Fruit fly (Drosophila melanogaster) whole organism, embryonic: Measurements from ENCODE around the gene Ac76E.

Experiments used
- BEAF-32 ChIP-seq: fragments of 200-800 bp; sonication (Bioruptor generic); optimal IDR thresholded peaks from 3 replicates; lab custom pipeline; 2017; ENCODE audit warnings: missing biosample characterization, missing genetic modification characterization, mild to moderate bottlenecking, moderate library complexity, missing genetic modification reagents
- CG10979 ChIP-seq: fragments of 200-800 bp; sonication (Bioruptor generic); optimal IDR thresholded peaks from 2 replicates; lab custom pipeline; 2018; ENCODE audit warnings: missing biosample characterization, mild to moderate bottlenecking, missing genetic modification characterization, moderate library complexity
- CG11456 ChIP-seq: fragments of 200-800 bp; sonication (Bioruptor generic); IDR thresholded peaks from 3 replicates; pipeline ENCODE4 v1.3.6; 2022; ENCODE audit warnings: missing biosample characterization, missing genetic modification characterization
- CG12769 ChIP-seq: fragments of 200-800 bp; sonication (Bioruptor generic); optimal IDR thresholded peaks from 2 replicates; lab custom pipeline; 2019; ENCODE audit warnings: missing biosample characterization, mild to moderate bottlenecking, missing genetic modification characterization, moderate library complexity
- CG2199 ChIP-seq: fragments of 200-800 bp; sonication (Bioruptor generic); IDR thresholded peaks from 3 replicates; pipeline ENCODE4 v1.3.6; 2022; ENCODE audit warnings: missing biosample characterization, missing genetic modification characterization
- CG31388 ChIP-seq: fragments of 200-800 bp; sonication (Bioruptor generic); optimal IDR thresholded peaks from 2 replicates; lab custom pipeline; 2016; ENCODE audit warnings: missing biosample characterization, missing genetic modification characterization
- CG3163 ChIP-seq: fragments of 200-800 bp; sonication (Bioruptor generic); optimal IDR thresholded peaks from 3 replicates; lab custom pipeline; 2016; ENCODE audit warnings: missing biosample characterization, missing genetic modification characterization
- CG32772 ChIP-seq: fragments of 200-800 bp; sonication (Bioruptor generic); IDR thresholded peaks from 2 replicates; pipeline ENCODE4 v1.3.6; 2022; ENCODE audit warnings: missing biosample characterization, missing genetic modification characterization
- CG6254 ChIP-seq: fragments of 200-800 bp; sonication (Bioruptor generic); optimal IDR thresholded peaks from 3 replicates; lab custom pipeline; 2017; ENCODE audit warnings: mild to moderate bottlenecking, missing biosample characterization, missing genetic modification reagents, missing genetic modification characterization
- CG6689 ChIP-seq: fragments of 200-800 bp; sonication (Bioruptor generic); IDR thresholded peaks from 2 replicates; pipeline ENCODE4 v1.3.6; 2022; ENCODE audit warnings: missing biosample characterization, missing genetic modification characterization
- CG8290 ChIP-seq, 3 experiments: fragments of 200-800 bp; sonication (Bioruptor generic); optimal IDR thresholded peaks; 2 replicates each; lab custom pipeline; 2016 to 2019; ENCODE audit warnings: missing biosample characterization in 3 of 3, missing genetic modification characterization in 3 of 3, mild to moderate bottlenecking in 2 of 3, moderate library complexity in 1 of 3
- Dbx ChIP-seq: fragments of 200-800 bp; sonication (Bioruptor generic); IDR thresholded peaks from 3 replicates; pipeline ENCODE4 v1.3.6; 2022; ENCODE audit warnings: missing biosample characterization, missing genetic modification characterization
- Ets97D ChIP-seq: fragments of 200-800 bp; sonication (Bioruptor generic); optimal IDR thresholded peaks from 3 replicates; lab custom pipeline; 2016; ENCODE audit warnings: missing biosample characterization, missing genetic modification characterization
- HLHmδ ChIP-seq: fragments of 200-800 bp; sonication (Bioruptor generic); optimal IDR thresholded peaks from 2 replicates; lab custom pipeline; 2018; ENCODE audit warnings: missing biosample characterization, mild to moderate bottlenecking, missing genetic modification characterization, moderate library complexity
- Hand ChIP-seq: fragments of 200-800 bp; sonication (Bioruptor generic); optimal IDR thresholded peaks from 2 replicates; lab custom pipeline; 2017; ENCODE audit warnings: mild to moderate bottlenecking, missing biosample characterization, missing genetic modification reagents, missing genetic modification characterization
- Hmx ChIP-seq: fragments of 200-800 bp; sonication (Bioruptor generic); optimal IDR thresholded peaks from 2 replicates; lab custom pipeline; 2016; ENCODE audit warnings: missing biosample characterization, missing genetic modification characterization
- Mad ChIP-seq: fragments of 200-800 bp; sonication (Bioruptor generic); optimal IDR thresholded peaks from 2 replicates; lab custom pipeline; 2016; ENCODE audit warnings: missing biosample characterization, missing genetic modification characterization
- NK7.1 ChIP-seq: fragments of 200-800 bp; sonication (Bioruptor generic); optimal IDR thresholded peaks from 3 replicates; lab custom pipeline; 2016; ENCODE audit warnings: missing biosample characterization, missing genetic modification characterization
- Pdp1 ChIP-seq, 2 experiments: fragments of 200-800 bp; sonication (Bioruptor generic); optimal IDR thresholded peaks; 3 replicates each; lab custom pipeline; 2016; ENCODE audit warnings: missing biosample characterization in 2 of 2, missing genetic modification characterization in 2 of 2, mild to moderate bottlenecking in 1 of 2, moderate library complexity in 1 of 2
- Rfx ChIP-seq: fragments of 200-800 bp; sonication (Bioruptor generic); IDR thresholded peaks from 2 replicates; pipeline ENCODE4 v1.3.6; 2022; ENCODE audit warnings: missing biosample characterization, missing genetic modification characterization
- Trl ChIP-seq, 3 experiments: fragments of >200 bp in 2 of 3; fragments of 200-800 bp in 1 of 3; sonication (Bioruptor generic) in 1 of 3; optimal IDR thresholded peaks; 2 replicates in 1 of 3; 3 replicates in 2 of 3; lab custom pipeline; 2016 to 2017; ENCODE audit warnings: missing biosample characterization in 1 of 3, missing genetic modification characterization in 1 of 3
- Xrp1 ChIP-seq: fragments of 200-800 bp; sonication (Bioruptor generic); IDR thresholded peaks from 2 replicates; pipeline ENCODE4 v1.3.6; 2022; ENCODE audit warnings: missing biosample characterization, missing genetic modification characterization
- abd-A ChIP-seq: fragments of 200-800 bp; sonication (Bioruptor generic); optimal IDR thresholded peaks from 3 replicates; lab custom pipeline; 2019; ENCODE audit warnings: missing biosample characterization, mild to moderate bottlenecking, missing genetic modification characterization, moderate library complexity
- cg ChIP-seq: fragments of 200-800 bp; sonication (Bioruptor generic); optimal IDR thresholded peaks from 3 replicates; lab custom pipeline; 2019; ENCODE audit warnings: missing biosample characterization, mild to moderate bottlenecking, missing genetic modification characterization, moderate library complexity
- chinmo ChIP-seq: fragments of 200-800 bp; sonication (Bioruptor generic); IDR thresholded peaks from 4 replicates; pipeline ENCODE4 v1.3.6; 2022; ENCODE audit warnings: missing biosample characterization, missing genetic modification characterization; ENCODE audit not compliant: partially characterized antibody
- chm ChIP-seq: fragments of 200-800 bp; sonication (Bioruptor generic); IDR thresholded peaks from 2 replicates; pipeline ENCODE4 v1.3.6; 2022; ENCODE audit warnings: missing biosample characterization, missing genetic modification characterization
- ci ChIP-seq: fragments of 200-800 bp; sonication (Bioruptor generic); IDR thresholded peaks from 3 replicates; pipeline ENCODE4 v1.3.6; 2022; ENCODE audit warnings: missing biosample characterization, missing genetic modification characterization
- crol ChIP-seq: fragments of 200-800 bp; sonication (Bioruptor generic); IDR thresholded peaks from 2 replicates; pipeline ENCODE4 v1.3.6; 2022; ENCODE audit warnings: missing biosample characterization, missing genetic modification characterization
- cwo ChIP-seq: fragments of 200-800 bp; sonication (Bioruptor generic); optimal IDR thresholded peaks from 3 replicates; lab custom pipeline; 2017; ENCODE audit warnings: missing biosample characterization, missing genetic modification characterization, mild to moderate bottlenecking, moderate library complexity, missing genetic modification reagents
- exex ChIP-seq: fragments of 200-800 bp; sonication (Bioruptor generic); optimal IDR thresholded peaks from 4 replicates; lab custom pipeline; 2018; ENCODE audit warnings: missing biosample characterization, mild to moderate bottlenecking, missing genetic modification characterization, moderate library complexity
- ftz-f1 ChIP-seq: fragments of 200-800 bp; sonication (Bioruptor generic); optimal IDR thresholded peaks from 2 replicates; lab custom pipeline; 2016; ENCODE audit warnings: missing biosample characterization, missing genetic modification characterization
- insv ChIP-seq, 2 experiments: fragments of 200-800 bp; sonication (Bioruptor generic); optimal IDR thresholded peaks; 3 replicates each; lab custom pipeline; 2016 to 2018; ENCODE audit warnings: missing biosample characterization in 2 of 2, missing genetic modification characterization in 2 of 2
- kni ChIP-seq: fragments of 200-800 bp; sonication (Bioruptor generic); optimal IDR thresholded peaks from 3 replicates; lab custom pipeline; 2017; ENCODE audit warnings: mild to moderate bottlenecking, missing biosample characterization, missing genetic modification reagents, missing genetic modification characterization
- lov ChIP-seq, 2 experiments: fragments of 200-800 bp in 1 of 2; fragments of >200 bp in 1 of 2; sonication (Bioruptor generic) in 1 of 2; IDR thresholded peaks in 1 of 2; optimal IDR thresholded peaks in 1 of 2; 2 replicates in 1 of 2; 3 replicates in 1 of 2; pipeline versions ENCODE4 v1.3.6 to Lab custom; 2017 to 2022; ENCODE audit warnings: missing biosample characterization in 1 of 2, missing genetic modification characterization in 1 of 2
- nau ChIP-seq: fragments of 200-800 bp; sonication (Bioruptor generic); optimal IDR thresholded peaks from 3 replicates; lab custom pipeline; 2017; ENCODE audit warnings: missing biosample characterization, mild to moderate bottlenecking, missing genetic modification characterization, missing genetic modification reagents
- nerfin-1 ChIP-seq: fragments of 200-800 bp; sonication (Bioruptor generic); optimal IDR thresholded peaks from 3 replicates; lab custom pipeline; 2019; ENCODE audit warnings: missing biosample characterization, mild to moderate bottlenecking, missing genetic modification characterization, moderate library complexity
- onecut ChIP-seq: fragments of 200-800 bp; sonication (Bioruptor generic); IDR thresholded peaks from 2 replicates; pipeline ENCODE4 v1.3.6; 2022; ENCODE audit warnings: missing biosample characterization, missing genetic modification characterization
- pros ChIP-seq: fragments of 200-800 bp; sonication (Bioruptor generic); optimal IDR thresholded peaks from 3 replicates; lab custom pipeline; 2019; ENCODE audit warnings: missing biosample characterization, mild to moderate bottlenecking, missing genetic modification characterization, moderate library complexity
- sd ChIP-seq: fragments of 200-800 bp; sonication (Bioruptor generic); optimal IDR thresholded peaks from 3 replicates; lab custom pipeline; 2018; ENCODE audit warnings: missing biosample characterization, mild to moderate bottlenecking, missing genetic modification characterization, moderate library complexity
- sens ChIP-seq: fragments of 200-800 bp; sonication (Bioruptor generic); peaks from one replicate; lab custom pipeline; 2016; ENCODE audit warnings: missing biosample characterization, missing genetic modification characterization
- sqz ChIP-seq: fragments of 200-800 bp; sonication (Bioruptor generic); optimal IDR thresholded peaks from 3 replicates; lab custom pipeline; 2018; ENCODE audit warnings: missing biosample characterization, mild to moderate bottlenecking, missing genetic modification characterization
- sr ChIP-seq: fragments of 200-800 bp; sonication (Bioruptor generic); IDR thresholded peaks from 3 replicates; pipeline ENCODE4 v1.3.6; 2022; ENCODE audit warnings: missing biosample characterization, missing genetic modification characterization
- tgo ChIP-seq: fragments of 200-800 bp; sonication (Bioruptor generic); IDR thresholded peaks from 3 replicates; pipeline ENCODE4 v1.3.6; 2022; ENCODE audit warnings: missing biosample characterization, missing genetic modification characterization
- vvl ChIP-seq: fragments of 200-800 bp; sonication (Bioruptor generic); IDR thresholded peaks from 2 replicates; pipeline ENCODE4 v1.3.6; 2022; ENCODE audit warnings: missing biosample characterization, missing genetic modification characterization
- zf30C ChIP-seq: fragments of 200-800 bp; sonication (Bioruptor generic); optimal IDR thresholded peaks from 3 replicates; lab custom pipeline; 2018; ENCODE audit warnings: missing biosample characterization, mild to moderate bottlenecking, missing genetic modification characterization
- zfh2 ChIP-seq: fragments of 200-800 bp; sonication (Bioruptor generic); optimal IDR thresholded peaks from 2 replicates; lab custom pipeline; 2016; ENCODE audit warnings: missing biosample characterization, missing genetic modification characterization

The Ac76E gene

dm6 chr3L:19908201-19909127, 30.6 kb upstream of the Ac76E start:
- peak; percentile 35; the same call in 2 of the 3 replicates for TF ChIP-seq ci (GFP tag; lab: Robert Waterston, UW)
- TF ChIP-seq sr, result peak; percentile 96
- peak; percentile 76 for TF ChIP-seq vvl (GFP tag; lab: Robert Waterston, UW)
- TF ChIP-seq CG11456, result no peak
- no peak for TF ChIP-seq CG6254 (GFP tag; lab: Kevin White, UChicago)
- no peak for TF ChIP-seq tgo (GFP tag; lab: Robert Waterston, UW)
- TF ChIP-seq sqz (GFP tag; lab: Kevin White, UChicago), result peak; percentile 84
- peak; percentile 1 for TF ChIP-seq abd-A
- TF ChIP-seq CG3163 (GFP tag; lab: Kevin White, UChicago), result peak; percentile 54
- peak; percentile 45; the same call in 1 of the 2 replicates for TF ChIP-seq CG32772 (GFP tag; lab: Robert Waterston, UW)
- TF ChIP-seq ftz-f1, result peak; percentile 38
- TF ChIP-seq crol (GFP tag; lab: Robert Waterston, UW), result peak; percentile 99
- TF ChIP-seq Trl (optimal IDR thresholded peaks at IDR 0.05; lab: Kevin White, UChicago), result peak; percentile 78 to 79
- TF ChIP-seq Trl (GFP tag; optimal IDR thresholded peaks at IDR 0.05; lab: Kevin White, UChicago), result peak; percentile 15
- TF ChIP-seq nerfin-1 (tag; lab: Kevin White, UChicago), result peak; percentile 72
- TF ChIP-seq NK7.1 (GFP tag; lab: Kevin White, UChicago), result no peak
- no peak for TF ChIP-seq zf30C (GFP tag; lab: Kevin White, UChicago)
- peak; percentile 75 for TF ChIP-seq nau (GFP tag; lab: Kevin White, UChicago)
- TF ChIP-seq chinmo (GFP tag; lab: Robert Waterston, UW), result peak; percentile 71; the same call in 3 of the 4 replicates
- TF ChIP-seq CG2199 (GFP tag; lab: Robert Waterston, UW), result peak; percentile 20; the same call in 1 of the 3 replicates
- peak; percentile 55 for TF ChIP-seq CG12769 (tag; lab: Kevin White, UChicago)
- no peak; the same call in 1 of the 2 replicates for TF ChIP-seq Xrp1 (GFP tag; lab: Robert Waterston, UW)
- TF ChIP-seq zfh2 (GFP tag; lab: Kevin White, UChicago), result no peak
- no peak for TF ChIP-seq Ets97D (GFP tag; lab: Kevin White, UChicago)
- peak; percentile 10 for TF ChIP-seq BEAF-32
- no peak for TF ChIP-seq CG8290 (GFP tag; optimal IDR thresholded peaks at IDR 0.05; lab: Kevin White, UChicago)
- TF ChIP-seq CG8290 (tag; optimal IDR thresholded peaks at IDR 0.05; lab: Kevin White, UChicago), result peak in 1 of 2 experiments; percentile 4
- TF ChIP-seq Mad (GFP tag; lab: Kevin White, UChicago), result no peak
- peak; percentile 72 for TF ChIP-seq sens (GFP tag; lab: Kevin White, UChicago)
- no peak for TF ChIP-seq CG10979 (tag; lab: Kevin White, UChicago)
- TF ChIP-seq sd (tag; lab: Kevin White, UChicago), result peak; percentile 91
- TF ChIP-seq Pdp1 (GFP tag; optimal IDR thresholded peaks at IDR 0.05; lab: Kevin White, UChicago), result peak in 1 of 2 experiments; percentile 95
- TF ChIP-seq lov (optimal IDR thresholded peaks at IDR 0.05; lab: Kevin White, UChicago), result no peak
- peak; percentile 50; the same call in 1 of the 3 replicates for TF ChIP-seq lov (GFP tag; IDR thresholded peaks at IDR 0.05; lab: Robert Waterston, UW)
- TF ChIP-seq Hand (GFP tag; lab: Kevin White, UChicago), result peak; percentile 49
- peak; percentile 16 for TF ChIP-seq cwo (GFP tag; lab: Kevin White, UChicago)
- peak; percentile 9 for TF ChIP-seq kni (GFP tag; lab: Kevin White, UChicago)
- TF ChIP-seq Hmx (GFP tag; lab: Kevin White, UChicago), result no peak
- no peak for TF ChIP-seq CG6689 (GFP tag; lab: Robert Waterston, UW)
- TF ChIP-seq Dbx (GFP tag; lab: Robert Waterston, UW), result 0 out of 3 replicates have a peak, but pooled peaks have one; percentile 14
- peak; percentile 5 for TF ChIP-seq exex (tag; lab: Kevin White, UChicago)
- TF ChIP-seq insv (GFP tag; optimal IDR thresholded peaks at IDR 0.05; lab: Kevin White, UChicago), result peak in 1 of 2 experiments; percentile 91
- TF ChIP-seq cg (GFP tag; lab: Kevin White, UChicago), result peak; percentile 87
- TF ChIP-seq HLHmδ, result peak; percentile 31
- TF ChIP-seq chm (GFP tag; lab: Robert Waterston, UW), result peak; percentile 38; the same call in 1 of the 2 replicates
- TF ChIP-seq CG31388 (GFP tag; lab: Kevin White, UChicago), result no peak
- peak; percentile 86 for TF ChIP-seq onecut (GFP tag; lab: Robert Waterston, UW)
- TF ChIP-seq pros, result peak; percentile 55
- peak; percentile 17; the same call in 1 of the 2 replicates for TF ChIP-seq Rfx
